Worm (Caenorhabditis elegans): ENCODE measurements around the gene such-1.
A peak's percentile ranks its signal among the peaks of the same experiment; 100 is the strongest.

- no peak for TF ChIP-seq flt-1 (GFP tag; IDR thresholded peaks at IDR 0.05)
- no peak for TF ChIP-seq cog-1 (tag; optimal IDR thresholded peaks at IDR 0.05)
- TF ChIP-seq med-1 (GFP tag; optimal IDR thresholded peaks at IDR 0.05; ENCODE audit: insufficient read depth), result no peak
- TF ChIP-seq ref-1 (GFP tag; conservative IDR thresholded peaks at IDR 0.05), result no peak
- TF ChIP-seq klf-2 (GFP tag; conservative IDR thresholded peaks at IDR 0.05), result no peak
- TF ChIP-seq tab-1 (GFP tag; IDR thresholded peaks at IDR 0.05), result 0 out of 2 replicates have a peak, but pooled peaks have one; percentile 55
- no peak for TF ChIP-seq ztf-29 (GFP tag; IDR thresholded peaks at IDR 0.05)
These were observed 39.9 kb upstream of the such-1 start, which contains the start of gene Y66D12A.11 for ce11 chrIII:11563417-11563949.
